Worm (Caenorhabditis elegans) whole organism, L3 larva: Measurements from ENCODE around the gene ceh-14.

Experiments
- ama-1 ChIP-seq: fragments of 150-350 bp; optimal IDR thresholded peaks from 2 replicates; lab custom pipeline; 2018
- ceh-16 ChIP-seq: sonication (generic microtip); optimal IDR thresholded peaks from 2 replicates; lab custom pipeline; 2017; ENCODE audit warnings: missing biosample characterization, missing genetic modification characterization
- egl-5 ChIP-seq: fragments of 150-350 bp; optimal IDR thresholded peaks from 2 replicates; lab custom pipeline; 2017; ENCODE audit warnings: missing biosample characterization, missing genetic modification reagents, missing genetic modification characterization, inconsistent platforms
- elt-2 ChIP-seq: sonication (generic microtip); optimal IDR thresholded peaks from 2 replicates; lab custom pipeline; 2016; ENCODE audit warnings: missing genetic modification reagents, mild to moderate bottlenecking, missing genetic modification characterization, missing compliant biosample characterization
- elt-3 ChIP-seq, 3 experiments: fragments of 150-350 bp in 1 of 3; sonication (generic microtip) in 2 of 3; optimal IDR thresholded peaks; 2 replicates in 2 of 3; 4 replicates in 1 of 3; lab custom pipeline; 2014 to 2017; ENCODE audit warnings: missing biosample characterization in 3 of 3, missing genetic modification characterization in 3 of 3
- nhr-76 ChIP-seq: fragments of 150-350 bp; sonication (generic microtip); optimal IDR thresholded peaks from 5 replicates; lab custom pipeline; 2014; ENCODE audit warnings: missing biosample characterization, missing genetic modification characterization
- pha-4 ChIP-seq: fragments of 150-350 bp; optimal IDR thresholded peaks from 2 replicates; lab custom pipeline; 2014; ENCODE audit warnings: missing biosample characterization, missing genetic modification reagents, missing genetic modification characterization
- pqm-1 ChIP-seq: fragments of 150-350 bp; optimal IDR thresholded peaks from 2 replicates; lab custom pipeline; 2017; ENCODE audit warnings: missing biosample characterization, missing genetic modification characterization, inconsistent platforms
- snpc-4 ChIP-seq: fragments of 150-350 bp; optimal IDR thresholded peaks from 2 replicates; lab custom pipeline; 2014; ENCODE audit warnings: missing biosample characterization, missing genetic modification characterization
- unc-39 ChIP-seq: sonication (generic microtip); optimal IDR thresholded peaks from 4 replicates; lab custom pipeline; 2017; ENCODE audit warnings: missing biosample characterization, missing genetic modification characterization
- ztf-11 ChIP-seq: fragments of 150-350 bp; optimal IDR thresholded peaks from 2 replicates; lab custom pipeline; 2014; ENCODE audit warnings: missing biosample characterization, missing genetic modification characterization

DNA sequence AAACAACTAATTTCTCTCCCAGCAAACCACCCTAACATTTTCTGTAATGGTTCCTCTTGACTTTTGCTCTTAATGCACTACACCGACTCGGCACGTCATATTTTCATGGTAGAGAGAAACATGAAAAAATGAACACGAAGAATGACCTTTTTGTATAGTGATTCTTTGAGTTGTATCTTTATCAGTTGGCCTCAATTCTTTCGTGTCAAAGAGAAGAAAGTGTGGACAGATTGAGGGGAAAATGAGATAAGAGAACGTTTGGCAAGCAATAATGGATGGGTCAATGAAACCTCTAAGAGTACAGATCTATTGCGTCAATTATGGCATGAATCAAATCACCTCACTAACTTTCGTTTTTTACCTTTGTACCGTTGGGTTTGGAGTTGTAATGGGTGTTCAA, 43.4 kb upstream of the ceh-14 start:
- no peak for TF ChIP-seq pha-4 (tag; lab: Kevin White, UChicago)
- TF ChIP-seq ceh-16 (tag; lab: Kevin White, UChicago) = no peak
- no peak for TF ChIP-seq nhr-76
- TF ChIP-seq elt-3 (tag; optimal IDR thresholded peaks at IDR 0.05; lab: Kevin White, UChicago) = peak in 1 of 3 experiments; percentile 59
- TF ChIP-seq elt-2 (tag; lab: Kevin White, UChicago) = peak; percentile 91
- TF ChIP-seq ztf-11 (tag; lab: Kevin White, UChicago) = no peak
- TF ChIP-seq unc-39 (tag; lab: Kevin White, UChicago) = no peak
- TF ChIP-seq snpc-4 (tag; lab: Kevin White, UChicago) = no peak
- TF ChIP-seq ama-1 (lab: Kevin White, UChicago) = no peak
- TF ChIP-seq egl-5 = no peak
- peak; percentile 99 for TF ChIP-seq pqm-1 (tag; lab: Kevin White, UChicago)
